1 fruit fly cellular context compared by ENCODE assay signal in genomic region chrX:10768043-10768674, dm6.
TF ChIP-seq lines count a peak whose summit lies in the region.

TSS of gene Atg8a (minus strand) at chrX:10768338.
TSS of gene BTBD9 (plus strand) at chrX:10768537.

TF ChIP-seq in whole organism, embryonic, 481 proteins besides CTCF, POLR2A, EP300 and RAD21 (continued from another document and continues in another):
- TF ChIP-seq CG7987 (GFP tag; optimal IDR thresholded peaks at IDR 0.05; lab: Kevin White, UChicago) = peak; percentile 26
- TF ChIP-seq oc (tag; optimal IDR thresholded peaks at IDR 0.05; lab: Kevin White, UChicago) = no peak
- no peak for TF ChIP-seq dmrt99B (tag; optimal IDR thresholded peaks at IDR 0.05; lab: Kevin White, UChicago)
- TF ChIP-seq CG3847 (GFP tag; IDR thresholded peaks at IDR 0.05; lab: Robert Waterston, UW) = peak; percentile 76
- peak; percentile 34; the same call in 1 of the 2 replicates for TF ChIP-seq CkIIα-i1 (GFP tag; IDR thresholded peaks at IDR 0.05; lab: Robert Waterston, UW)
- peak in 1 of 2 experiments; percentile 74 for TF ChIP-seq Pdp1 (GFP tag; optimal IDR thresholded peaks at IDR 0.05; lab: Kevin White, UChicago)
- TF ChIP-seq CG11247 (GFP tag; IDR thresholded peaks at IDR 0.05; lab: Robert Waterston, UW) = no peak
- no peak for TF ChIP-seq CG18262 (tag; optimal IDR thresholded peaks at IDR 0.05; lab: Kevin White, UChicago)
- TF ChIP-seq HLH3B (GFP tag; IDR thresholded peaks at IDR 0.05; lab: Robert Waterston, UW) = no peak
- TF ChIP-seq CG10979 (tag; optimal IDR thresholded peaks at IDR 0.05; lab: Kevin White, UChicago) = no peak
- TF ChIP-seq sug (tag; optimal IDR thresholded peaks at IDR 0.05; lab: Kevin White, UChicago) = peak; percentile 42
- TF ChIP-seq ab (GFP tag; optimal IDR thresholded peaks at IDR 0.05; lab: Kevin White, UChicago) = no peak
- TF ChIP-seq gsb-n (tag; optimal IDR thresholded peaks at IDR 0.05; lab: Kevin White, UChicago) = peak; percentile 75
- TF ChIP-seq ems (GFP tag; optimal IDR thresholded peaks at IDR 0.05; lab: Kevin White, UChicago) = peak; percentile 17
- TF ChIP-seq CG8944 (GFP tag; optimal IDR thresholded peaks at IDR 0.05; lab: Kevin White, UChicago) = peak; percentile 27
- TF ChIP-seq fu2 (GFP tag; optimal IDR thresholded peaks at IDR 0.05; lab: Kevin White, UChicago) = peak; percentile 42
- no peak for TF ChIP-seq Ada2b (GFP tag; IDR thresholded peaks at IDR 0.05; lab: Robert Waterston, UW)
- TF ChIP-seq hth (optimal IDR thresholded peaks at IDR 0.05; lab: Kevin White, UChicago) = no peak
- peak; percentile 78 for TF ChIP-seq hbn (GFP tag; IDR thresholded peaks at IDR 0.05; lab: Robert Waterston, UW; ENCODE audit: partially characterized antibody)
- TF ChIP-seq ftz-f1 (GFP tag; optimal IDR thresholded peaks at IDR 0.05; lab: Kevin White, UChicago) = no peak
- peak; percentile 96 for TF ChIP-seq Hmr (GFP tag; optimal IDR thresholded peaks at IDR 0.05; lab: Kevin White, UChicago)
- TF ChIP-seq CG2875 (GFP tag; optimal IDR thresholded peaks at IDR 0.05; lab: Kevin White, UChicago) = no peak
- peak; percentile 23 for TF ChIP-seq CG13123 (GFP tag; optimal IDR thresholded peaks at IDR 0.05; lab: Kevin White, UChicago)
- TF ChIP-seq CG10209 (GFP tag; optimal IDR thresholded peaks at IDR 0.05; lab: Kevin White, UChicago) = peak; percentile 29
- TF ChIP-seq CG34224 (GFP tag; IDR thresholded peaks at IDR 0.05; lab: Robert Waterston, UW; ENCODE audit: partially characterized antibody) = peak; percentile 72; the same call in 2 of the 3 replicates
- TF ChIP-seq Ets65A (GFP tag; lab: Kevin White, UChicago) = peak; percentile 92
- TF ChIP-seq CG43689 (GFP tag; IDR thresholded peaks at IDR 0.05; lab: Robert Waterston, UW) = no peak
- no peak for TF ChIP-seq CG14667 (GFP tag; IDR thresholded peaks at IDR 0.05; lab: Robert Waterston, UW)
- peak; percentile 23; the same call in 1 of the 3 replicates for TF ChIP-seq so (GFP tag; IDR thresholded peaks at IDR 0.05; lab: Robert Waterston, UW)
- TF ChIP-seq Gug (GFP tag; IDR thresholded peaks at IDR 0.05; lab: Robert Waterston, UW) = no peak
- TF ChIP-seq CG7839 (tag; optimal IDR thresholded peaks at IDR 0.05; lab: Kevin White, UChicago) = no peak
- peak; percentile 10 for TF ChIP-seq Abd-B (GFP tag; optimal IDR thresholded peaks at IDR 0.05; lab: Kevin White, UChicago)
- no peak for TF ChIP-seq grn (GFP tag; optimal IDR thresholded peaks at IDR 0.05; lab: Kevin White, UChicago)
- TF ChIP-seq CG10959 (GFP tag; IDR thresholded peaks at IDR 0.05; lab: Robert Waterston, UW) = no peak
- peak; percentile 49 for TF ChIP-seq CG12155 (GFP tag; optimal IDR thresholded peaks at IDR 0.05; lab: Kevin White, UChicago)
- no peak for TF ChIP-seq klu (GFP tag; IDR thresholded peaks at IDR 0.05; lab: Robert Waterston, UW)
- TF ChIP-seq CG12744 (GFP tag; optimal IDR thresholded peaks at IDR 0.05; lab: Kevin White, UChicago) = peak; percentile 12
- peak; percentile 92 for TF ChIP-seq CG8290 (GFP tag; optimal IDR thresholded peaks at IDR 0.05; lab: Kevin White, UChicago)
- TF ChIP-seq CG8290 (tag; optimal IDR thresholded peaks at IDR 0.05; lab: Kevin White, UChicago) = peak; percentile 42 to 96
- TF ChIP-seq CG10565 (GFP tag; optimal IDR thresholded peaks at IDR 0.05; lab: Kevin White, UChicago) = no peak
- peak; percentile 39 for TF ChIP-seq shn (GFP tag; optimal IDR thresholded peaks at IDR 0.05; lab: Kevin White, UChicago)
- no peak for TF ChIP-seq lola (GFP tag; optimal IDR thresholded peaks at IDR 0.05; lab: Kevin White, UChicago)
- TF ChIP-seq p53 (GFP tag; optimal IDR thresholded peaks at IDR 0.05; lab: Kevin White, UChicago) = peak; percentile 44
- no peak for TF ChIP-seq Optix (GFP tag; IDR thresholded peaks at IDR 0.05; lab: Robert Waterston, UW)
- no peak for TF ChIP-seq Bdp1 (GFP tag; optimal IDR thresholded peaks at IDR 0.05; lab: Kevin White, UChicago)
- no peak for TF ChIP-seq vfl (GFP tag; optimal IDR thresholded peaks at IDR 0.05; lab: Kevin White, UChicago)
- peak; percentile 49 for TF ChIP-seq dm (GFP tag; optimal IDR thresholded peaks at IDR 0.05; lab: Kevin White, UChicago)
- TF ChIP-seq cas (GFP tag; IDR thresholded peaks at IDR 0.05; lab: Robert Waterston, UW) = no peak
- TF ChIP-seq HmgD (GFP tag; optimal IDR thresholded peaks at IDR 0.05; lab: Kevin White, UChicago) = peak; percentile 92
- peak; percentile 14 for TF ChIP-seq caup (GFP tag; optimal IDR thresholded peaks at IDR 0.05; lab: Kevin White, UChicago; ENCODE audit: severe bottlenecking)
- peak; percentile 95 for TF ChIP-seq CG1603 (tag; optimal IDR thresholded peaks at IDR 0.05; lab: Kevin White, UChicago)
- TF ChIP-seq scrt (GFP tag; optimal IDR thresholded peaks at IDR 0.05; lab: Kevin White, UChicago) = peak; percentile 3
- no peak for TF ChIP-seq CG1792 (GFP tag; optimal IDR thresholded peaks at IDR 0.05; lab: Kevin White, UChicago)
- peak; percentile 36 for TF ChIP-seq Atf3 (GFP tag; optimal IDR thresholded peaks at IDR 0.05; lab: Kevin White, UChicago)
- TF ChIP-seq Opbp (GFP tag; IDR thresholded peaks at IDR 0.05; lab: Robert Waterston, UW; ENCODE audit: partially characterized antibody) = peak; percentile 65
- no peak for TF ChIP-seq CG4820 (GFP tag; optimal IDR thresholded peaks at IDR 0.05; lab: Kevin White, UChicago)
- no peak for TF ChIP-seq crc (GFP tag; optimal IDR thresholded peaks at IDR 0.05; lab: Kevin White, UChicago)
- no peak for TF ChIP-seq CG18599 (GFP tag; optimal IDR thresholded peaks at IDR 0.05; lab: Kevin White, UChicago)
- peak in 1 of 2 experiments; percentile 57 for TF ChIP-seq crp (GFP tag; optimal IDR thresholded peaks at IDR 0.05; lab: Kevin White, UChicago)
- no peak for TF ChIP-seq Eip74EF (GFP tag; optimal IDR thresholded peaks at IDR 0.05; lab: Kevin White, UChicago)
- peak; percentile 44 for TF ChIP-seq CG10543 (GFP tag; optimal IDR thresholded peaks at IDR 0.05; lab: Kevin White, UChicago)
- no peak for TF ChIP-seq CG6854 (GFP tag; optimal IDR thresholded peaks at IDR 0.05; lab: Kevin White, UChicago)
- TF ChIP-seq row (GFP tag; IDR thresholded peaks at IDR 0.05; lab: Robert Waterston, UW) = peak; percentile 27; the same call in 1 of the 3 replicates
- TF ChIP-seq CG11560 (tag; IDR thresholded peaks at IDR 0.05; lab: Robert Waterston, UW) = peak; percentile 84; the same call in 2 of the 3 replicates
- peak; percentile 3 for TF ChIP-seq CG9727 (GFP tag; optimal IDR thresholded peaks at IDR 0.05; lab: Kevin White, UChicago)
- TF ChIP-seq CG9817 (tag; optimal IDR thresholded peaks at IDR 0.05; lab: Kevin White, UChicago) = peak; percentile 30
- TF ChIP-seq CG12391 (tag; optimal IDR thresholded peaks at IDR 0.05; lab: Kevin White, UChicago) = peak; percentile 48
- no peak for TF ChIP-seq CG5245 (GFP tag; optimal IDR thresholded peaks at IDR 0.05; lab: Kevin White, UChicago)
- peak; percentile 77 for TF ChIP-seq Myb (GFP tag; optimal IDR thresholded peaks at IDR 0.05; lab: Kevin White, UChicago)
- TF ChIP-seq maf-S (GFP tag; optimal IDR thresholded peaks at IDR 0.05; lab: Kevin White, UChicago) = peak; percentile 28
- TF ChIP-seq CG8359 (GFP tag; optimal IDR thresholded peaks at IDR 0.05; lab: Kevin White, UChicago; ENCODE audit: borderline replicate concordance) = no peak
- peak; percentile 82 for TF ChIP-seq Bgb (GFP tag; IDR thresholded peaks at IDR 0.05; lab: Robert Waterston, UW; ENCODE audit: partially characterized antibody)
- TF ChIP-seq ash1 (GFP tag; optimal IDR thresholded peaks at IDR 0.05; lab: Kevin White, UChicago) = no peak
- TF ChIP-seq fd64A (GFP tag; optimal IDR thresholded peaks at IDR 0.05; lab: Kevin White, UChicago) = no peak
- TF ChIP-seq pita (GFP tag; optimal IDR thresholded peaks at IDR 0.05; lab: Kevin White, UChicago) = peak; percentile 99
- TF ChIP-seq chm (GFP tag; IDR thresholded peaks at IDR 0.05; lab: Robert Waterston, UW) = peak; percentile 29; the same call in 1 of the 2 replicates
- TF ChIP-seq gcm2 (GFP tag; optimal IDR thresholded peaks at IDR 0.05; lab: Kevin White, UChicago) = no peak
- TF ChIP-seq cad (GFP tag; optimal IDR thresholded peaks at IDR 0.05; lab: Kevin White, UChicago) = no peak
- TF ChIP-seq E2f2 (GFP tag; IDR thresholded peaks at IDR 0.05; lab: Robert Waterston, UW) = peak; percentile 64
- TF ChIP-seq CG1647 (GFP tag; optimal IDR thresholded peaks at IDR 0.05; lab: Kevin White, UChicago) = peak; percentile 61
- peak; percentile 47 for TF ChIP-seq MTF-1 (GFP tag; optimal IDR thresholded peaks at IDR 0.05; lab: Kevin White, UChicago; ENCODE audit: borderline replicate concordance)
- TF ChIP-seq CG30020 (tag; optimal IDR thresholded peaks at IDR 0.05; lab: Kevin White, UChicago) = no peak
- peak; percentile 10 for TF ChIP-seq gro (GFP tag; optimal IDR thresholded peaks at IDR 0.05; lab: Kevin White, UChicago)
- TF ChIP-seq fru (optimal IDR thresholded peaks at IDR 0.05; lab: Kevin White, UChicago) = no peak
- TF ChIP-seq fd96Cb (tag; optimal IDR thresholded peaks at IDR 0.05; lab: Kevin White, UChicago) = no peak
- peak; percentile 0 for TF ChIP-seq Blimp-1 (GFP tag; optimal IDR thresholded peaks at IDR 0.05; lab: Kevin White, UChicago)
- 0 out of 3 replicates have a peak, but pooled peaks have one; percentile 21 for TF ChIP-seq Aef1 (GFP tag; IDR thresholded peaks at IDR 0.05; lab: Robert Waterston, UW)
- TF ChIP-seq CG7372 (GFP tag; IDR thresholded peaks at IDR 0.05; lab: Robert Waterston, UW) = no peak
- TF ChIP-seq CG13287 (GFP tag; IDR thresholded peaks at IDR 0.05; lab: Robert Waterston, UW; ENCODE audit: partially characterized antibody) = peak; percentile 84
- no peak for TF ChIP-seq NFAT (GFP tag; IDR thresholded peaks at IDR 0.05; lab: Robert Waterston, UW)
- no peak for TF ChIP-seq CG1024 (GFP tag; IDR thresholded peaks at IDR 0.05; lab: Robert Waterston, UW)
- TF ChIP-seq da (GFP tag; optimal IDR thresholded peaks at IDR 0.05; lab: Kevin White, UChicago) = peak; percentile 2
- peak; percentile 72 for TF ChIP-seq phol (tag; optimal IDR thresholded peaks at IDR 0.05; lab: Kevin White, UChicago)
- no peak for TF ChIP-seq CG7357 (GFP tag; IDR thresholded peaks at IDR 0.05; lab: Robert Waterston, UW)
- TF ChIP-seq CG7786 (GFP tag; optimal IDR thresholded peaks at IDR 0.05; lab: Kevin White, UChicago) = no peak
- TF ChIP-seq slbo (GFP tag; IDR thresholded peaks at IDR 0.05; lab: Robert Waterston, UW) = 0 out of 2 replicates have a peak, but pooled peaks have one; percentile 32
- TF ChIP-seq en (GFP tag; optimal IDR thresholded peaks at IDR 0.05; lab: Kevin White, UChicago) = no peak
- TF ChIP-seq ttk (GFP tag; IDR thresholded peaks at IDR 0.05; lab: Robert Waterston, UW) = no peak
- TF ChIP-seq br (optimal IDR thresholded peaks at IDR 0.05; lab: Kevin White, UChicago) = no peak
- TF ChIP-seq CG4360 (GFP tag; IDR thresholded peaks at IDR 0.05; lab: Robert Waterston, UW) = peak; percentile 30; the same call in 1 of the 2 replicates
- TF ChIP-seq inv (GFP tag; IDR thresholded peaks at IDR 0.05; lab: Robert Waterston, UW; ENCODE audit: partially characterized antibody) = peak; percentile 59
- TF ChIP-seq her (GFP tag; optimal IDR thresholded peaks at IDR 0.05; lab: Kevin White, UChicago) = peak; percentile 58
- TF ChIP-seq prd (optimal IDR thresholded peaks at IDR 0.05; lab: Kevin White, UChicago) = no peak
- no peak for TF ChIP-seq prd (GFP tag; IDR thresholded peaks at IDR 0.05; lab: Robert Waterston, UW)
- no peak for TF ChIP-seq CG18476 (GFP tag; optimal IDR thresholded peaks at IDR 0.05; lab: Kevin White, UChicago)
- no peak; the same call in 1 of the 2 replicates for TF ChIP-seq CG32532 (GFP tag; IDR thresholded peaks at IDR 0.05; lab: Robert Waterston, UW)
- no peak for TF ChIP-seq pros (GFP tag; optimal IDR thresholded peaks at IDR 0.05; lab: Kevin White, UChicago)
- TF ChIP-seq Spps (tag; optimal IDR thresholded peaks at IDR 0.05; lab: Kevin White, UChicago) = peak; percentile 3
- TF ChIP-seq Max (GFP tag; optimal IDR thresholded peaks at IDR 0.05; lab: Kevin White, UChicago) = no peak
- TF ChIP-seq HLHmδ (GFP tag; optimal IDR thresholded peaks at IDR 0.05; lab: Kevin White, UChicago) = no peak
- no peak; the same call in 1 of the 2 replicates for TF ChIP-seq CG17328 (GFP tag; IDR thresholded peaks at IDR 0.05; lab: Robert Waterston, UW)
- peak; percentile 32; the same call in 1 of the 3 replicates for TF ChIP-seq dysf (GFP tag; IDR thresholded peaks at IDR 0.05; lab: Robert Waterston, UW)
- TF ChIP-seq sna (GFP tag; IDR thresholded peaks at IDR 0.05; lab: Robert Waterston, UW; ENCODE audit: partially characterized antibody) = peak; percentile 71
- TF ChIP-seq sd (tag; optimal IDR thresholded peaks at IDR 0.05; lab: Kevin White, UChicago) = no peak
- no peak for TF ChIP-seq ap (GFP tag; IDR thresholded peaks at IDR 0.05; lab: Robert Waterston, UW)
- no peak for TF ChIP-seq CG16863 (GFP tag; optimal IDR thresholded peaks at IDR 0.05; lab: Kevin White, UChicago)
- TF ChIP-seq CG11504 (tag; optimal IDR thresholded peaks at IDR 0.05; lab: Kevin White, UChicago) = peak; percentile 36
- peak; percentile 77 for TF ChIP-seq trem (tag; optimal IDR thresholded peaks at IDR 0.05; lab: Kevin White, UChicago)
- no peak for TF ChIP-seq ken (GFP tag; IDR thresholded peaks at IDR 0.05; lab: Robert Waterston, UW)
- no peak for TF ChIP-seq CG32772 (GFP tag; IDR thresholded peaks at IDR 0.05; lab: Robert Waterston, UW)
- peak; percentile 12 for TF ChIP-seq NfI (GFP tag; optimal IDR thresholded peaks at IDR 0.05; lab: Kevin White, UChicago)
- TF ChIP-seq gt (GFP tag; IDR thresholded peaks at IDR 0.05; lab: Robert Waterston, UW) = no peak
- TF ChIP-seq CG13296 (GFP tag; optimal IDR thresholded peaks at IDR 0.05; lab: Kevin White, UChicago) = no peak
- TF ChIP-seq slp2 (GFP tag; optimal IDR thresholded peaks at IDR 0.05; lab: Kevin White, UChicago) = no peak
- no peak for TF ChIP-seq CG4424 (GFP tag; optimal IDR thresholded peaks at IDR 0.05; lab: Kevin White, UChicago)
- 0 out of 3 replicates have a peak, but pooled peaks have one; percentile 37 for TF ChIP-seq Mrtf (GFP tag; IDR thresholded peaks at IDR 0.05; lab: Robert Waterston, UW)
- TF ChIP-seq fd102C (GFP tag; optimal IDR thresholded peaks at IDR 0.05; lab: Kevin White, UChicago) = no peak
- TF ChIP-seq CG4617 (GFP tag; optimal IDR thresholded peaks at IDR 0.05; lab: Kevin White, UChicago; ENCODE audit: borderline replicate concordance) = no peak
- TF ChIP-seq CG4328 (GFP tag; optimal IDR thresholded peaks at IDR 0.05; lab: Kevin White, UChicago) = no peak
- no peak for TF ChIP-seq CG17802 (tag; optimal IDR thresholded peaks at IDR 0.05; lab: Kevin White, UChicago)
- no peak for TF ChIP-seq gsb (GFP tag; IDR thresholded peaks at IDR 0.05; lab: Robert Waterston, UW)
- TF ChIP-seq cato (GFP tag; optimal IDR thresholded peaks at IDR 0.05; lab: Kevin White, UChicago; ENCODE audit: borderline replicate concordance) = no peak
